Worm (Caenorhabditis elegans): ENCODE data around the gene ruvb-1.

DNA sequence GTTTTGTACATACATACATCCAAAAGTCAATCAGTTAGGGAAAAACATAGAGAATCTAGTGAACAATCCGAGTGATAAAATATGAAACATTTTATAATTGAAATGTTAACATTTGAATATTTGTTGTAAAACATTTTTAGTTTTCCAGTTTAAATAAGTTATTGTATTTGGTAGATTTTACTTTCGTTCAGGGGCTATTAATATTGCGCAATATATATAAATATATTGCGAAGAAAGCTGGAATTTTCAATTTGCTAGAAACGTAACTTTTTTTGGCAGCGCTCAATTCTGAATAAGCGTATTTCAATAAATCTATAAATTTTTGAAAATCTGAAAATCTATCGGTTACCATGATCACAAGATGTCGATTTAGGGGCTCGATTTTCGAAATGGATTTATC is 26.9 kb upstream of the ruvb-1 start:
- TF ChIP-seq fkh-10 (GFP tag; optimal IDR thresholded peaks at IDR 0.05): no peak
- TF ChIP-seq hlh-30 (tag; optimal IDR thresholded peaks at IDR 0.05; ENCODE audit: insufficient read depth): no peak
- no peak for TF ChIP-seq pros-1 (tag; optimal IDR thresholded peaks at IDR 0.05)
- no peak for TF ChIP-seq rnt-1 (tag; optimal IDR thresholded peaks at IDR 0.05)
- TF ChIP-seq pha-4 (tag; optimal IDR thresholded peaks at IDR 0.05): no peak
- no peak for TF ChIP-seq pha-2 (tag; optimal IDR thresholded peaks at IDR 0.05)
- TF ChIP-seq fax-1 (tag; optimal IDR thresholded peaks at IDR 0.05): no peak
- no peak for TF ChIP-seq hlh-8 (tag; optimal IDR thresholded peaks at IDR 0.05)
- no peak for TF ChIP-seq tbx-2 (tag; optimal IDR thresholded peaks at IDR 0.05)
- no peak for TF ChIP-seq dmd-4 (tag; optimal IDR thresholded peaks at IDR 0.05; ENCODE audit: borderline replicate concordance)
